Worm (Caenorhabditis elegans) whole organism, young adult: Measurements from ENCODE around the gene asp-19.

Experiments used
- B0019.2 ChIP-seq: fragments of 200-800 bp; sonication (Bioruptor generic); conservative IDR thresholded peaks from 2 replicates; pipeline ENCODE4 v1.3.6; 2022; ENCODE audit warnings: missing genetic modification reagents, missing genetic modification characterization, missing compliant biosample characterization
- F39B2.1 ChIP-seq: fragments of 200-800 bp; sonication (Bioruptor generic); IDR thresholded peaks from 2 replicates; pipeline ENCODE4 v1.3.6; 2022; ENCODE audit warnings: missing genetic modification reagents, missing genetic modification characterization, missing compliant biosample characterization
- T07F8.4 ChIP-seq: sonication (generic microtip); optimal IDR thresholded peaks from 2 replicates; lab custom pipeline; 2016; ENCODE audit warnings: mild to moderate bottlenecking, missing genetic modification characterization, moderate library complexity, missing compliant biosample characterization
- Y53F4B.3 ChIP-seq: fragments of 200-800 bp; sonication (Bioruptor generic); IDR thresholded peaks from 2 replicates; pipeline ENCODE4 v1.3.6; 2022; ENCODE audit warnings: missing genetic modification reagents, missing genetic modification characterization, missing compliant biosample characterization
- atf-7 ChIP-seq: sonication (generic microtip); optimal IDR thresholded peaks from 2 replicates; lab custom pipeline; 2017; ENCODE audit warnings: mild to moderate bottlenecking, missing genetic modification characterization, missing compliant biosample characterization
- attf-3 ChIP-seq: fragments of 200-800 bp; sonication (Bioruptor generic); conservative IDR thresholded peaks from 2 replicates; pipeline ENCODE4 v1.3.6; 2022; ENCODE audit warnings: missing genetic modification reagents, missing genetic modification characterization, missing compliant biosample characterization
- attf-6 ChIP-seq: fragments of 200-800 bp; sonication (Bioruptor generic); IDR thresholded peaks from 2 replicates; pipeline ENCODE4 v1.3.6; 2022; ENCODE audit warnings: missing genetic modification reagents, missing genetic modification characterization, missing compliant biosample characterization
- cebp-1 ChIP-seq, 2 experiments: fragments of 200-800 bp in 1 of 2; sonication (Bioruptor generic) in 1 of 2; sonication (generic microtip) in 1 of 2; IDR thresholded peaks in 1 of 2; optimal IDR thresholded peaks in 1 of 2; 2 replicates each; pipeline versions ENCODE4 v1.3.6 to Lab custom; 2017 to 2022; ENCODE audit warnings: missing compliant biosample characterization in 2 of 2, missing genetic modification characterization in 2 of 2, mild to moderate bottlenecking in 1 of 2, missing genetic modification reagents in 1 of 2, moderate library complexity in 1 of 2
- cebp-2 ChIP-seq: fragments of 200-800 bp; sonication (Bioruptor generic); IDR thresholded peaks from 2 replicates; pipeline ENCODE4 v1.3.6; 2022; ENCODE audit warnings: missing genetic modification characterization, missing compliant biosample characterization
- ceh-100 ChIP-seq: fragments of 200-800 bp; sonication (Bioruptor generic); IDR thresholded peaks from 2 replicates; pipeline ENCODE4 v1.3.6; 2022; ENCODE audit warnings: missing genetic modification reagents, missing genetic modification characterization, missing compliant biosample characterization
- ceh-79 ChIP-seq: sonication (generic microtip); optimal IDR thresholded peaks from 2 replicates; lab custom pipeline; 2017; ENCODE audit warnings: mild to moderate bottlenecking, missing genetic modification characterization, missing compliant biosample characterization
- dpff-1 ChIP-seq: sonication (generic microtip); optimal IDR thresholded peaks from 2 replicates; lab custom pipeline; 2017; ENCODE audit warnings: mild to moderate bottlenecking, missing genetic modification characterization, missing compliant biosample characterization
- hlh-26 ChIP-seq: fragments of 200-800 bp; sonication (Bioruptor generic); conservative IDR thresholded peaks from 2 replicates; pipeline ENCODE4 v1.3.6; 2022; ENCODE audit warnings: missing genetic modification reagents, missing genetic modification characterization, missing compliant biosample characterization
- hmg-1.2 ChIP-seq: fragments of 200-800 bp; sonication (Bioruptor generic); IDR thresholded peaks from 2 replicates; pipeline ENCODE4 v1.3.6; 2022; ENCODE audit warnings: missing genetic modification reagents, missing genetic modification characterization, missing compliant biosample characterization
- lag-1 ChIP-seq: fragments of 200-800 bp; sonication (Bioruptor generic); IDR thresholded peaks from 2 replicates; pipeline ENCODE4 v1.3.6; 2022; ENCODE audit warnings: missing genetic modification reagents, missing genetic modification characterization, missing compliant biosample characterization
- lin-35 ChIP-seq, 3 experiments: fragments of 150-350 bp in 2 of 3; sonication (generic microtip) in 1 of 3; optimal IDR thresholded peaks; 2 replicates each; lab custom pipeline; 2014 to 2018; ENCODE audit warnings: missing biosample characterization in 3 of 3, missing genetic modification characterization in 3 of 3, missing genetic modification reagents in 3 of 3
- lir-1 ChIP-seq: fragments of 200-800 bp; sonication (Bioruptor generic); conservative IDR thresholded peaks from 2 replicates; pipeline ENCODE4 v1.3.6; 2022; ENCODE audit warnings: missing genetic modification reagents, missing genetic modification characterization, missing compliant biosample characterization
- madf-3 ChIP-seq: fragments of 200-800 bp; sonication (Bioruptor generic); IDR thresholded peaks from 2 replicates; pipeline ENCODE4 v1.3.6; 2022; ENCODE audit warnings: missing genetic modification reagents, missing genetic modification characterization, missing compliant biosample characterization
- mcd-1 ChIP-seq: fragments of 200-800 bp; sonication (Bioruptor generic); IDR thresholded peaks from 2 replicates; pipeline ENCODE4 v1.3.6; 2022; ENCODE audit warnings: missing genetic modification reagents, missing genetic modification characterization, missing compliant biosample characterization
- mxl-1 ChIP-seq: sonication (generic microtip); optimal IDR thresholded peaks from 2 replicates; lab custom pipeline; 2016; ENCODE audit warnings: missing genetic modification characterization, missing compliant biosample characterization
- nfya-2 ChIP-seq: fragments of 200-800 bp; sonication (Bioruptor generic); IDR thresholded peaks from 2 replicates; pipeline ENCODE4 v1.3.6; 2022; ENCODE audit warnings: missing genetic modification reagents, missing genetic modification characterization, missing compliant biosample characterization
- rcor-1 ChIP-seq: fragments of 200-800 bp; sonication (Bioruptor generic); IDR thresholded peaks from 2 replicates; pipeline ENCODE4 v1.3.6; 2022; ENCODE audit warnings: missing genetic modification reagents, missing genetic modification characterization, missing compliant biosample characterization
- rec-8 ChIP-seq, 2 experiments: sonication (generic microtip); optimal IDR thresholded peaks; 2 replicates each; lab custom pipeline; 2016; ENCODE audit warnings: mild to moderate bottlenecking in 2 of 2, missing genetic modification characterization in 2 of 2, missing genetic modification reagents in 2 of 2, missing genotype in 2 of 2, missing biosample characterization in 1 of 2, missing compliant biosample characterization in 1 of 2, moderate library complexity in 1 of 2
- rpc-1 ChIP-seq, 2 experiments: fragments of 150-350 bp in 1 of 2; sonication (generic microtip) in 1 of 2; optimal IDR thresholded peaks; 2 replicates each; lab custom pipeline; 2014 to 2018; ENCODE audit warnings: missing biosample characterization in 1 of 2, missing genetic modification characterization in 1 of 2, missing genetic modification reagents in 1 of 2, missing genotype in 1 of 2
- snpc-3.4 ChIP-seq: sonication (generic microtip); optimal IDR thresholded peaks from 2 replicates; lab custom pipeline; 2017; ENCODE audit warnings: missing genetic modification characterization, mild to moderate bottlenecking, missing compliant biosample characterization, antibody characterized with exemption, moderate library complexity, missing genotype, missing genetic modification reagents
- snpc-4 ChIP-seq, 5 experiments: fragments of 150-350 bp in 1 of 5; sonication (generic microtip) in 4 of 5; optimal IDR thresholded peaks; 2 replicates each; lab custom pipeline; 2014 to 2018; ENCODE audit warnings: missing genetic modification characterization in 5 of 5, missing biosample characterization in 3 of 5, antibody characterized with exemption in 2 of 5, mild to moderate bottlenecking in 2 of 5, missing compliant biosample characterization in 2 of 5, missing genotype in 2 of 5, moderate library complexity in 2 of 5, missing genetic modification reagents in 1 of 5
- unc-130 ChIP-seq: sonication (generic microtip); optimal IDR thresholded peaks from 2 replicates; lab custom pipeline; 2016; ENCODE audit warnings: missing genetic modification reagents, missing genetic modification characterization, missing compliant biosample characterization
- unc-62 ChIP-seq: fragments of 150-350 bp; optimal IDR thresholded peaks from 2 replicates; lab custom pipeline; 2014; ENCODE audit warnings: missing biosample characterization, missing genetic modification reagents, missing genetic modification characterization
- zfh-2 ChIP-seq: fragments of 200-800 bp; sonication (Bioruptor generic); conservative IDR thresholded peaks from 2 replicates; pipeline ENCODE4 v1.3.6; 2022; ENCODE audit warnings: missing genetic modification reagents, missing genetic modification characterization, missing compliant biosample characterization
- ztf-18 ChIP-seq: sonication (generic microtip); optimal IDR thresholded peaks from 2 replicates; lab custom pipeline; 2016; ENCODE audit warnings: missing genotype, mild to moderate bottlenecking, missing genetic modification characterization, missing compliant biosample characterization
- ztf-22 ChIP-seq: fragments of 200-800 bp; sonication (Bioruptor generic); optimal IDR thresholded peaks from 2 replicates; lab custom pipeline; 2018; ENCODE audit warnings: mild to moderate bottlenecking, missing genetic modification characterization, moderate library complexity, missing compliant biosample characterization
- ztf-26 ChIP-seq: sonication (generic microtip); optimal IDR thresholded peaks from 2 replicates; lab custom pipeline; 2017; ENCODE audit warnings: missing genetic modification characterization, missing compliant biosample characterization
- ztf-28 ChIP-seq: fragments of 200-800 bp; sonication (Bioruptor generic); IDR thresholded peaks from 2 replicates; pipeline ENCODE4 v1.3.6; 2022; ENCODE audit warnings: missing genetic modification reagents, missing genetic modification characterization, missing compliant biosample characterization

The asp-19 gene

ce11 chrV:18729324-18729924 is at the start of gene asp-19:
asp-19 (minus strand) TSS chrV:18729374.
- TF ChIP-seq cebp-1 (GFP tag; IDR thresholded peaks at IDR 0.05; lab: Robert Waterston, UW) = no peak
- no peak for TF ChIP-seq cebp-1 (tag; optimal IDR thresholded peaks at IDR 0.05; lab: Kevin White, UChicago)
- peak; percentile 65 for TF ChIP-seq zfh-2
- TF ChIP-seq snpc-4 (GFP tag; optimal IDR thresholded peaks at IDR 0.05; lab: Kevin White, UChicago) = no peak
- TF ChIP-seq snpc-4 (tag; optimal IDR thresholded peaks at IDR 0.05; lab: Kevin White, UChicago) = peak in 1 of 4 experiments; percentile 51

ce11 chrV:18776245-18776737 is 47.1 kb upstream of the asp-19 start, which contains the start of gene Y17D7B.4:
Y17D7B.4 (minus strand) TSS chrV:18776687.
- TF ChIP-seq ztf-26 (tag; lab: Kevin White, UChicago) (no peak), unc-62 (no peak), snpc-3.4 (no peak), ceh-100 (no peak), mxl-1 (tag; lab: Kevin White, UChicago) (no peak), rpc-1 (optimal IDR thresholded peaks at IDR 0.05; lab: Kevin White, UChicago) (no peak), rpc-1 (tag; optimal IDR thresholded peaks at IDR 0.05; lab: Kevin White, UChicago) (no peak), ztf-18 (tag; lab: Kevin White, UChicago) (no peak), lag-1 (no peak), mcd-1 (GFP tag; lab: Robert Waterston, UW) (no peak), atf-7 (no peak), hmg-1.2 (no peak)

- TF ChIP-seq ceh-79 (tag; lab: Kevin White, UChicago) = no peak
- no peak for TF ChIP-seq attf-3 (GFP tag; lab: Robert Waterston, UW)
- no peak for TF ChIP-seq unc-62
- no peak for TF ChIP-seq T07F8.4 (tag; lab: Kevin White, UChicago)
- TF ChIP-seq B0019.2 (GFP tag; lab: Robert Waterston, UW) = no peak
- no peak for TF ChIP-seq rec-8 (tag; optimal IDR thresholded peaks at IDR 0.05; lab: Kevin White, UChicago)
- TF ChIP-seq F39B2.1 = no peak
- TF ChIP-seq lir-1 (GFP tag; lab: Robert Waterston, UW) = no peak
- TF ChIP-seq unc-130 (GFP tag; lab: Kevin White, UChicago) = no peak
- no peak for TF ChIP-seq ztf-28 (GFP tag; lab: Robert Waterston, UW)
- no peak for TF ChIP-seq Y53F4B.3 (GFP tag; lab: Robert Waterston, UW)
- no peak for TF ChIP-seq cebp-2
- no peak for TF ChIP-seq ztf-22 (GFP tag; lab: Kevin White, UChicago)
- no peak for TF ChIP-seq rcor-1 (GFP tag; lab: Robert Waterston, UW)
- no peak for TF ChIP-seq attf-6 (GFP tag; lab: Robert Waterston, UW)
- no peak for TF ChIP-seq nfya-2 (GFP tag; lab: Robert Waterston, UW)
- no peak for TF ChIP-seq hlh-26
- no peak for TF ChIP-seq lin-35 (GFP tag; optimal IDR thresholded peaks at IDR 0.05; lab: Kevin White, UChicago)
- no peak for TF ChIP-seq dpff-1 (tag; lab: Kevin White, UChicago)
- TF ChIP-seq madf-3 = no peak
Observed at ce11 chrV:18772761-18773160, 43.6 kb upstream of the asp-19 start, which contains the start of gene clec-257. clec-257 (plus strand) TSS chrV:18773061.
